Fruit fly (Drosophila melanogaster) whole organism, embryonic: Measurements from ENCODE around the gene AIMP2.
A peak's percentile ranks its signal among the peaks of the same experiment; 100 is the strongest.

Source experiments
- CG1024 ChIP-seq: fragments of 200-800 bp; sonication (Bioruptor generic); IDR thresholded peaks from 2 replicates; pipeline ENCODE4 v1.3.6; 2022; ENCODE audit warnings: missing biosample characterization, missing genetic modification characterization
- CG10267 ChIP-seq: fragments of 200-800 bp; sonication (Bioruptor generic); optimal IDR thresholded peaks from 2 replicates; lab custom pipeline; 2018; ENCODE audit warnings: missing biosample characterization, mild to moderate bottlenecking, missing genetic modification characterization, moderate library complexity
- CG10366 ChIP-seq: fragments of 200-800 bp; sonication (Bioruptor generic); IDR thresholded peaks from 2 replicates; pipeline ENCODE4 v1.3.6; 2022; ENCODE audit warnings: missing biosample characterization, missing genetic modification characterization
- CG11695 ChIP-seq: fragments of 200-800 bp; sonication (Bioruptor generic); IDR thresholded peaks from 3 replicates; pipeline ENCODE4 v1.3.6; 2022; ENCODE audit warnings: missing biosample characterization, missing genetic modification characterization
- CG12744 ChIP-seq: fragments of 200-800 bp; sonication (Bioruptor generic); optimal IDR thresholded peaks from 2 replicates; lab custom pipeline; 2016; ENCODE audit warnings: missing biosample characterization, missing genetic modification characterization
- CG13894 ChIP-seq: fragments of 200-800 bp; sonication (Bioruptor generic); optimal IDR thresholded peaks from 3 replicates; lab custom pipeline; 2018; ENCODE audit warnings: missing biosample characterization, mild to moderate bottlenecking, missing genetic modification characterization, moderate library complexity
- CG14667 ChIP-seq: fragments of 200-800 bp; sonication (Bioruptor generic); IDR thresholded peaks from 2 replicates; pipeline ENCODE4 v1.3.6; 2022; ENCODE audit warnings: missing biosample characterization, missing genetic modification characterization
- CG14710 ChIP-seq: fragments of 200-800 bp; sonication (Bioruptor generic); optimal IDR thresholded peaks from 3 replicates; lab custom pipeline; 2019; ENCODE audit warnings: missing biosample characterization, mild to moderate bottlenecking, missing genetic modification characterization, moderate library complexity
- CG18011 ChIP-seq: fragments of 200-800 bp; sonication (Bioruptor generic); optimal IDR thresholded peaks from 2 replicates; lab custom pipeline; 2017; ENCODE audit warnings: missing biosample characterization, missing genetic modification characterization, mild to moderate bottlenecking, moderate library complexity, missing genotype
- CG2202 ChIP-seq: fragments of 200-800 bp; sonication (Bioruptor generic); optimal IDR thresholded peaks from 2 replicates; lab custom pipeline; 2018; ENCODE audit warnings: missing biosample characterization, mild to moderate bottlenecking, missing genetic modification characterization
- CG2875 ChIP-seq: fragments of 200-800 bp; sonication (Bioruptor generic); optimal IDR thresholded peaks from 2 replicates; lab custom pipeline; 2017; ENCODE audit warnings: missing biosample characterization, mild to moderate bottlenecking, missing genetic modification characterization, missing genetic modification reagents
- CG32532 ChIP-seq: fragments of 200-800 bp; sonication (Bioruptor generic); IDR thresholded peaks from 2 replicates; pipeline ENCODE4 v1.3.6; 2022; ENCODE audit warnings: missing biosample characterization, missing genetic modification characterization
- CG3281 ChIP-seq: fragments of 200-800 bp; sonication (Bioruptor generic); optimal IDR thresholded peaks from 3 replicates; lab custom pipeline; 2017; ENCODE audit warnings: missing biosample characterization, mild to moderate bottlenecking, missing genetic modification characterization
- CG4360 ChIP-seq: fragments of 200-800 bp; sonication (Bioruptor generic); IDR thresholded peaks from 2 replicates; pipeline ENCODE4 v1.3.6; 2022; ENCODE audit warnings: missing biosample characterization, missing genetic modification characterization
- CG4854 ChIP-seq: fragments of 200-800 bp; sonication (Bioruptor generic); optimal IDR thresholded peaks from 2 replicates; lab custom pipeline; 2016; ENCODE audit warnings: missing biosample characterization, missing genetic modification characterization, inconsistent platforms
- CG7839 ChIP-seq: fragments of 200-800 bp; sonication (Bioruptor generic); optimal IDR thresholded peaks from 3 replicates; lab custom pipeline; 2018; ENCODE audit warnings: missing biosample characterization, mild to moderate bottlenecking, missing genetic modification characterization, moderate library complexity
- CG7928 ChIP-seq: fragments of 200-800 bp; sonication (Bioruptor generic); optimal IDR thresholded peaks from 2 replicates; lab custom pipeline; 2017; ENCODE audit warnings: missing biosample characterization, mild to moderate bottlenecking, missing genetic modification characterization
- CG8281 ChIP-seq: fragments of 200-800 bp; sonication (Bioruptor generic); optimal IDR thresholded peaks from 2 replicates; lab custom pipeline; 2018; ENCODE audit warnings: missing biosample characterization, mild to moderate bottlenecking, missing genetic modification characterization, moderate library complexity
- CG8478 ChIP-seq: fragments of >200 bp; optimal IDR thresholded peaks from 2 replicates; lab custom pipeline; 2018
- Chrac-16 ChIP-seq: fragments of 200-800 bp; sonication (Bioruptor generic); optimal IDR thresholded peaks from 3 replicates; lab custom pipeline; 2016; ENCODE audit warnings: missing biosample characterization, missing genetic modification characterization
- Dip2 ChIP-seq: fragments of 200-800 bp; sonication (Bioruptor generic); IDR thresholded peaks from 2 replicates; pipeline ENCODE4 v1.3.6; 2022; ENCODE audit warnings: missing biosample characterization, missing genetic modification characterization
- Fer2 ChIP-seq: fragments of 200-800 bp; sonication (Bioruptor generic); optimal IDR thresholded peaks from 2 replicates; lab custom pipeline; 2018; ENCODE audit warnings: missing biosample characterization, mild to moderate bottlenecking, missing genetic modification characterization, moderate library complexity
- H15 ChIP-seq: fragments of 200-800 bp; sonication (Bioruptor generic); IDR thresholded peaks from 3 replicates; pipeline ENCODE4 v1.3.6; 2022; ENCODE audit warnings: missing biosample characterization, missing genetic modification characterization
- H2.0 ChIP-seq: fragments of 200-800 bp; sonication (Bioruptor generic); IDR thresholded peaks from 2 replicates; pipeline ENCODE4 v1.3.6; 2022; ENCODE audit warnings: missing biosample characterization, missing genetic modification characterization
- Hey ChIP-seq: fragments of 200-800 bp; sonication (Bioruptor generic); optimal IDR thresholded peaks from 3 replicates; lab custom pipeline; 2018; ENCODE audit warnings: missing biosample characterization, mild to moderate bottlenecking, missing genetic modification characterization
- MBD-R2 ChIP-seq: fragments of 200-800 bp; sonication (Bioruptor generic); IDR thresholded peaks from 2 replicates; pipeline ENCODE4 v1.3.6; 2022; ENCODE audit warnings: missing biosample characterization, missing genetic modification characterization
- MTF-1 ChIP-seq: fragments of 200-800 bp; sonication (Bioruptor generic); optimal IDR thresholded peaks from 2 replicates; lab custom pipeline; 2018; ENCODE audit warnings: missing biosample characterization, mild to moderate bottlenecking, missing genetic modification characterization, borderline replicate concordance
- Mad ChIP-seq: fragments of 200-800 bp; sonication (Bioruptor generic); optimal IDR thresholded peaks from 2 replicates; lab custom pipeline; 2016; ENCODE audit warnings: missing biosample characterization, missing genetic modification characterization
- Neu2 ChIP-seq: fragments of 200-800 bp; sonication (Bioruptor generic); optimal IDR thresholded peaks from 3 replicates; lab custom pipeline; 2016; ENCODE audit warnings: missing biosample characterization, missing genetic modification characterization, borderline replicate concordance
- Trl ChIP-seq, 3 experiments: fragments of >200 bp in 2 of 3; fragments of 200-800 bp in 1 of 3; sonication (Bioruptor generic) in 1 of 3; optimal IDR thresholded peaks; 2 replicates in 1 of 3; 3 replicates in 2 of 3; lab custom pipeline; 2016 to 2017; ENCODE audit warnings: missing biosample characterization in 1 of 3, missing genetic modification characterization in 1 of 3
- Xbp1 ChIP-seq: fragments of 200-800 bp; sonication (Bioruptor generic); optimal IDR thresholded peaks from 3 replicates; lab custom pipeline; 2016; ENCODE audit warnings: missing biosample characterization, mild to moderate bottlenecking, missing genetic modification characterization
- YL-1 ChIP-seq: fragments of 200-800 bp; sonication (Bioruptor generic); optimal IDR thresholded peaks from 3 replicates; lab custom pipeline; 2017; ENCODE audit warnings: missing biosample characterization, mild to moderate bottlenecking, missing genetic modification characterization
- bigmax ChIP-seq: fragments of 200-800 bp; sonication (Bioruptor generic); optimal IDR thresholded peaks from 2 replicates; lab custom pipeline; 2018; ENCODE audit warnings: missing biosample characterization, mild to moderate bottlenecking, missing genetic modification characterization
- bowl ChIP-seq: fragments of 200-800 bp; sonication (Bioruptor generic); IDR thresholded peaks from 2 replicates; pipeline ENCODE4 v1.3.6; 2022; ENCODE audit warnings: missing biosample characterization, missing genetic modification characterization
- br ChIP-seq: fragments of >200 bp; optimal IDR thresholded peaks from 2 replicates; lab custom pipeline; 2017
- dan ChIP-seq: fragments of 200-800 bp; sonication (Bioruptor generic); IDR thresholded peaks from 2 replicates; pipeline ENCODE4 v1.3.6; 2022; ENCODE audit warnings: missing biosample characterization, missing genetic modification characterization
- dimm ChIP-seq: fragments of 200-800 bp; sonication (Bioruptor generic); IDR thresholded peaks from 2 replicates; pipeline ENCODE4 v1.3.6; 2022; ENCODE audit warnings: missing biosample characterization, missing genetic modification characterization
- exex ChIP-seq: fragments of 200-800 bp; sonication (Bioruptor generic); optimal IDR thresholded peaks from 4 replicates; lab custom pipeline; 2018; ENCODE audit warnings: missing biosample characterization, mild to moderate bottlenecking, missing genetic modification characterization, moderate library complexity
- ham ChIP-seq: fragments of 200-800 bp; sonication (Bioruptor generic); IDR thresholded peaks from 2 replicates; pipeline ENCODE4 v1.3.6; 2022; ENCODE audit warnings: missing biosample characterization, missing genetic modification characterization
- her ChIP-seq: fragments of 200-800 bp; sonication (Bioruptor generic); optimal IDR thresholded peaks from 2 replicates; lab custom pipeline; 2016; ENCODE audit warnings: missing biosample characterization, missing genetic modification characterization
- jumu ChIP-seq: fragments of 200-800 bp; sonication (Bioruptor generic); optimal IDR thresholded peaks from 3 replicates; lab custom pipeline; 2016; ENCODE audit warnings: missing biosample characterization, missing genetic modification characterization
- kay ChIP-seq: fragments of 200-800 bp; sonication (Bioruptor generic); optimal IDR thresholded peaks from 2 replicates; lab custom pipeline; 2016; ENCODE audit warnings: missing biosample characterization, missing genetic modification characterization
- peb ChIP-seq: fragments of 200-800 bp; sonication (Bioruptor generic); IDR thresholded peaks from 2 replicates; pipeline ENCODE4 v1.3.6; 2022; ENCODE audit warnings: missing biosample characterization, missing genetic modification characterization
- slbo ChIP-seq: fragments of 200-800 bp; sonication (Bioruptor generic); IDR thresholded peaks from 2 replicates; pipeline ENCODE4 v1.3.6; 2022; ENCODE audit warnings: missing biosample characterization, missing genetic modification characterization
- slp2 ChIP-seq: fragments of 200-800 bp; sonication (Bioruptor generic); optimal IDR thresholded peaks from 2 replicates; lab custom pipeline; 2016; ENCODE audit warnings: missing biosample characterization, missing genetic modification characterization
- so ChIP-seq: fragments of 200-800 bp; sonication (Bioruptor generic); IDR thresholded peaks from 3 replicates; pipeline ENCODE4 v1.3.6; 2022; ENCODE audit warnings: missing biosample characterization, missing genetic modification characterization
- tin ChIP-seq: fragments of 200-800 bp; sonication (Bioruptor generic); optimal IDR thresholded peaks from 3 replicates; lab custom pipeline; 2016; ENCODE audit warnings: missing biosample characterization, missing genetic modification characterization
- tll ChIP-seq, 2 experiments: fragments of 200-800 bp in 1 of 2; fragments of >200 bp in 1 of 2; sonication (Bioruptor generic) in 1 of 2; optimal IDR thresholded peaks; 2 replicates each; lab custom pipeline; 2017 to 2019; ENCODE audit warnings: missing biosample characterization in 2 of 2, missing genetic modification characterization in 2 of 2, mild to moderate bottlenecking in 1 of 2, moderate library complexity in 1 of 2
- vnd ChIP-seq: fragments of 200-800 bp; sonication (Bioruptor generic); IDR thresholded peaks from 3 replicates; pipeline ENCODE4 v1.3.6; 2022; ENCODE audit warnings: missing biosample characterization, missing genetic modification characterization; ENCODE audit not compliant: partially characterized antibody
- wor ChIP-seq: fragments of 200-800 bp; sonication (Bioruptor generic); IDR thresholded peaks from 2 replicates; pipeline ENCODE4 v1.3.6; 2022; ENCODE audit warnings: missing biosample characterization, missing genetic modification characterization

The AIMP2 gene

dm6 chr3L:15625676-15626414 is 42.4 kb downstream of the AIMP2 start (continued):
- TF ChIP-seq Trl (optimal IDR thresholded peaks at IDR 0.05; lab: Kevin White, UChicago) (peak; percentile 77 to 84), Trl (GFP tag; optimal IDR thresholded peaks at IDR 0.05; lab: Kevin White, UChicago) (peak; percentile 67), CG2875 (GFP tag; lab: Kevin White, UChicago) (peak; percentile 89), CG7839 (tag; lab: Kevin White, UChicago) (peak; percentile 96), CG10267 (tag; lab: Kevin White, UChicago) (peak; percentile 85), CG1024 (peak; percentile 57; the same call in 1 of the 2 replicates), CG8478 (lab: Kevin White, UChicago) (no peak), YL-1 (GFP tag; lab: Kevin White, UChicago) (peak; percentile 66), peb (GFP tag; lab: Robert Waterston, UW) (peak; percentile 46; the same call in 1 of the 2 replicates), H15 (GFP tag; lab: Robert Waterston, UW) (peak; percentile 76), Mad (GFP tag; lab: Kevin White, UChicago) (peak; percentile 2), bowl (GFP tag; lab: Robert Waterston, UW) (0 out of 2 replicates have a peak, but pooled peaks have one; percentile 11), her (GFP tag; lab: Kevin White, UChicago) (peak; percentile 50), dimm (no peak), CG32532 (peak; percentile 88), tin (GFP tag; lab: Kevin White, UChicago) (peak; percentile 90), CG10366 (GFP tag; lab: Robert Waterston, UW) (peak; percentile 72), CG18011 (GFP tag; lab: Kevin White, UChicago) (peak; percentile 50), br (no peak), exex (peak; percentile 56), H2.0 (GFP tag; lab: Robert Waterston, UW) (peak; percentile 75), bigmax (GFP tag; lab: Kevin White, UChicago) (no peak), CG14710 (tag; lab: Kevin White, UChicago) (peak; percentile 94), jumu (GFP tag; lab: Kevin White, UChicago) (peak; percentile 33), CG12744 (GFP tag; lab: Kevin White, UChicago) (no peak), CG4360 (GFP tag; lab: Robert Waterston, UW) (peak; percentile 45; the same call in 1 of the 2 replicates), Hey (tag; lab: Kevin White, UChicago) (no peak), dan (GFP tag; lab: Robert Waterston, UW) (no peak), CG2202 (tag; lab: Kevin White, UChicago) (peak; percentile 70), CG8281 (tag; lab: Kevin White, UChicago) (peak; percentile 79), CG3281 (GFP tag; lab: Kevin White, UChicago) (peak; percentile 92), kay (GFP tag; lab: Kevin White, UChicago) (peak; percentile 59), Dip2 (GFP tag; lab: Robert Waterston, UW) (no peak), ham (GFP tag; lab: Robert Waterston, UW) (no peak), vnd (no peak), so (GFP tag; lab: Robert Waterston, UW) (peak; percentile 57; the same call in 1 of the 3 replicates), Fer2 (tag; lab: Kevin White, UChicago) (peak; percentile 72), CG14667 (GFP tag; lab: Robert Waterston, UW) (peak; percentile 74; the same call in 1 of the 2 replicates), MBD-R2 (GFP tag; lab: Robert Waterston, UW) (no peak), tll (GFP tag; optimal IDR thresholded peaks at IDR 0.05; lab: Kevin White, UChicago) (no peak), CG7928 (peak; percentile 62), Neu2 (no peak), CG13894 (tag; lab: Kevin White, UChicago) (peak; percentile 25), slbo (GFP tag; lab: Robert Waterston, UW) (peak; percentile 87), CG4854 (peak; percentile 9), slp2 (GFP tag; lab: Kevin White, UChicago) (no peak), wor (GFP tag; lab: Robert Waterston, UW) (peak; percentile 91), CG11695 (GFP tag; lab: Robert Waterston, UW) (peak; percentile 89), Xbp1 (GFP tag; lab: Kevin White, UChicago) (peak; percentile 88), Chrac-16 (GFP tag; lab: Kevin White, UChicago) (peak; percentile 83), MTF-1 (GFP tag; lab: Kevin White, UChicago) (peak; percentile 74)
